ENCODE assay signal across 3 fruit fly cellular contexts in genomic region chrX:2914091-2914490, dm6.
TF ChIP-seq lines count a peak whose summit lies in the region.

No protein-coding gene starts in this region.

- TF ChIP-seq CTCF in whole organism, embryonic (GFP tag; optimal IDR thresholded peaks at IDR 0.05; lab: Kevin White, UChicago): no peak

TF ChIP-seq in whole organism, embryonic, 481 proteins besides CTCF, POLR2A, EP300 and RAD21 (continues in another document):
- TF ChIP-seq lab (GFP tag; optimal IDR thresholded peaks at IDR 0.05; lab: Kevin White, UChicago): peak; percentile 42
- TF ChIP-seq CG32772 (GFP tag; IDR thresholded peaks at IDR 0.05; lab: Robert Waterston, UW): 0 out of 2 replicates have a peak, but pooled peaks have one; percentile 6
- TF ChIP-seq Nf-YB (GFP tag; optimal IDR thresholded peaks at IDR 0.05; lab: Kevin White, UChicago): no peak
- no peak for TF ChIP-seq CG6854 (GFP tag; optimal IDR thresholded peaks at IDR 0.05; lab: Kevin White, UChicago)
- peak; percentile 32 for TF ChIP-seq CG2678 (tag; optimal IDR thresholded peaks at IDR 0.05; lab: Kevin White, UChicago)
- no peak for TF ChIP-seq HLH54F (GFP tag; optimal IDR thresholded peaks at IDR 0.05; lab: Kevin White, UChicago)
- no peak for TF ChIP-seq pnt (GFP tag; optimal IDR thresholded peaks at IDR 0.05; lab: Kevin White, UChicago)
- TF ChIP-seq crc (GFP tag; optimal IDR thresholded peaks at IDR 0.05; lab: Kevin White, UChicago): no peak
- 0 out of 2 replicates have a peak, but pooled peaks have one; percentile 11 for TF ChIP-seq vvl (GFP tag; IDR thresholded peaks at IDR 0.05; lab: Robert Waterston, UW)
- TF ChIP-seq CG15269 (tag; optimal IDR thresholded peaks at IDR 0.05; lab: Kevin White, UChicago): peak; percentile 13
- TF ChIP-seq CG11504 (tag; optimal IDR thresholded peaks at IDR 0.05; lab: Kevin White, UChicago): peak; percentile 23
- TF ChIP-seq CG9215 (GFP tag; IDR thresholded peaks at IDR 0.05; lab: Robert Waterston, UW): peak; percentile 36; the same call in 1 of the 2 replicates
- peak; percentile 45 for TF ChIP-seq CG32532 (GFP tag; IDR thresholded peaks at IDR 0.05; lab: Robert Waterston, UW)
- 0 out of 2 replicates have a peak, but pooled peaks have one; percentile 16 for TF ChIP-seq CG6689 (GFP tag; IDR thresholded peaks at IDR 0.05; lab: Robert Waterston, UW)
- no peak for TF ChIP-seq CG7745 (tag; optimal IDR thresholded peaks at IDR 0.05; lab: Kevin White, UChicago)
- TF ChIP-seq row (GFP tag; IDR thresholded peaks at IDR 0.05; lab: Robert Waterston, UW): peak; percentile 52; the same call in 2 of the 3 replicates
- TF ChIP-seq gem (tag; optimal IDR thresholded peaks at IDR 0.05; lab: Kevin White, UChicago): peak; percentile 22
- no peak for TF ChIP-seq Camta (GFP tag; optimal IDR thresholded peaks at IDR 0.05; lab: Kevin White, UChicago)
- TF ChIP-seq Ptx1 (GFP tag; IDR thresholded peaks at IDR 0.05; lab: Robert Waterston, UW): peak; percentile 22; the same call in 1 of the 2 replicates
- TF ChIP-seq Hmr (GFP tag; optimal IDR thresholded peaks at IDR 0.05; lab: Kevin White, UChicago): peak; percentile 29
- 0 out of 2 replicates have a peak, but pooled peaks have one; percentile 26 for TF ChIP-seq Ada2b (GFP tag; IDR thresholded peaks at IDR 0.05; lab: Robert Waterston, UW)
- 0 out of 3 replicates have a peak, but pooled peaks have one; percentile 21 for TF ChIP-seq CG11456 (GFP tag; IDR thresholded peaks at IDR 0.05; lab: Robert Waterston, UW)
- TF ChIP-seq CG34376 (GFP tag; optimal IDR thresholded peaks at IDR 0.05; lab: Kevin White, UChicago): no peak
- TF ChIP-seq lmd (GFP tag; IDR thresholded peaks at IDR 0.05; lab: Robert Waterston, UW): peak; percentile 41
- peak; percentile 1 for TF ChIP-seq CG1603 (tag; optimal IDR thresholded peaks at IDR 0.05; lab: Kevin White, UChicago)
- TF ChIP-seq CG2120 (GFP tag; optimal IDR thresholded peaks at IDR 0.05; lab: Kevin White, UChicago): peak; percentile 5
- peak; percentile 63 for TF ChIP-seq CG18599 (GFP tag; optimal IDR thresholded peaks at IDR 0.05; lab: Kevin White, UChicago)
- TF ChIP-seq Gug (GFP tag; IDR thresholded peaks at IDR 0.05; lab: Robert Waterston, UW): peak; percentile 8; the same call in 1 of the 4 replicates

TF ChIP-seq in whole organism, prepupa, 60 proteins besides CTCF, POLR2A, EP300 and RAD21:
- no peak for TF ChIP-seq spab (GFP tag; optimal IDR thresholded peaks at IDR 0.05; lab: Kevin White, UChicago)
- TF ChIP-seq CG3032 (tag; optimal IDR thresholded peaks at IDR 0.05; lab: Kevin White, UChicago): peak; percentile 1
- TF ChIP-seq Eip78C (GFP tag; lab: Kevin White, UChicago): peak; percentile 19
- TF ChIP-seq Ets96B (tag; optimal IDR thresholded peaks at IDR 0.05; lab: Kevin White, UChicago): peak; percentile 17

TF ChIP-seq in whole organism, pupa, 21 proteins besides CTCF, POLR2A, EP300 and RAD21:
- TF ChIP-seq Snoo (tag; optimal IDR thresholded peaks at IDR 0.05; lab: Kevin White, UChicago) (no peak), gl (tag; optimal IDR thresholded peaks at IDR 0.05; lab: Kevin White, UChicago) (no peak), fd96Ca (GFP tag; IDR thresholded peaks at IDR 0.05; lab: Robert Waterston, UW) (no peak), CG13204 (GFP tag; optimal IDR thresholded peaks at IDR 0.05; lab: Kevin White, UChicago) (no peak), CG8159 (tag; optimal IDR thresholded peaks at IDR 0.05; lab: Kevin White, UChicago) (peak; percentile 34), Pif1A (GFP tag; optimal IDR thresholded peaks at IDR 0.05; lab: Kevin White, UChicago) (no peak), CG34367 (tag; optimal IDR thresholded peaks at IDR 0.05; lab: Kevin White, UChicago) (no peak), EcR (GFP tag; optimal IDR thresholded peaks at IDR 0.05; lab: Kevin White, UChicago) (no peak), CG4496 (GFP tag; IDR thresholded peaks at IDR 0.05; lab: Robert Waterston, UW) (no peak), Pif1B (GFP tag; optimal IDR thresholded peaks at IDR 0.05; lab: Kevin White, UChicago) (no peak), CG12605 (GFP tag; IDR thresholded peaks at IDR 0.05; lab: Robert Waterston, UW) (no peak), CG17806 (tag; optimal IDR thresholded peaks at IDR 0.05; lab: Kevin White, UChicago) (no peak), CG8301 (tag; optimal IDR thresholded peaks at IDR 0.05; lab: Kevin White, UChicago) (no peak), CG15710 (tag; optimal IDR thresholded peaks at IDR 0.05; lab: Kevin White, UChicago) (peak; percentile 16), rn (GFP tag; IDR thresholded peaks at IDR 0.05; lab: Robert Waterston, UW) (no peak), CG32121 (GFP tag; IDR thresholded peaks at IDR 0.05; lab: Robert Waterston, UW) (no peak), CG9948 (tag; optimal IDR thresholded peaks at IDR 0.05; lab: Kevin White, UChicago) (peak; percentile 5), CG14655 (GFP tag; optimal IDR thresholded peaks at IDR 0.05; lab: Kevin White, UChicago) (peak; percentile 6), Ets98B (GFP tag; IDR thresholded peaks at IDR 0.05; lab: Robert Waterston, UW) (no peak), CG10348 (GFP tag; IDR thresholded peaks at IDR 0.05; lab: Robert Waterston, UW) (no peak), D1 (tag; optimal IDR thresholded peaks at IDR 0.05; lab: Kevin White, UChicago) (no peak)

Comparison
In these comparisons a context has a peak if more than half of its experiments do, and no peak if none do; other contexts are left out.
1. Of the 7 proteins assayed by ChIP-seq in both whole organism, embryonic and whole organism, prepupa: peak only in whole organism, embryonic: Gug; only in whole organism, prepupa: none; in both: none; in neither: 6.